Fruit fly (Drosophila melanogaster) whole organism, adult: Measurements from ENCODE around the gene Prosbeta7.

Source experiments
- CG11617 ChIP-seq: fragments of 200-800 bp; sonication (Bioruptor generic); optimal IDR thresholded peaks from 2 replicates; lab custom pipeline; 2017; ENCODE audit warnings: mild to moderate bottlenecking, missing biosample characterization, missing genetic modification reagents, missing genetic modification characterization
- CG1620 ChIP-seq: fragments of 200-800 bp; sonication (Bioruptor generic); optimal IDR thresholded peaks from 2 replicates; lab custom pipeline; 2016; ENCODE audit warnings: missing biosample characterization, missing genetic modification characterization
- CG33017 ChIP-seq: fragments of 200-800 bp; sonication (Bioruptor generic); optimal IDR thresholded peaks from 2 replicates; lab custom pipeline; 2018; ENCODE audit warnings: missing biosample characterization, mild to moderate bottlenecking, missing genetic modification characterization, moderate library complexity
- CG7045 ChIP-seq: fragments of 200-800 bp; sonication (Bioruptor generic); optimal IDR thresholded peaks from 2 replicates; lab custom pipeline; 2017; ENCODE audit warnings: missing biosample characterization, mild to moderate bottlenecking, missing genetic modification characterization
- CG7101 ChIP-seq: fragments of 200-800 bp; sonication (Bioruptor generic); optimal IDR thresholded peaks from 2 replicates; lab custom pipeline; 2018; ENCODE audit warnings: missing biosample characterization, mild to moderate bottlenecking, missing genetic modification characterization, moderate library complexity
- Clk ChIP-seq: fragments of 200-800 bp; sonication (Bioruptor generic); optimal IDR thresholded peaks from 2 replicates; lab custom pipeline; 2017; ENCODE audit warnings: missing biosample characterization, missing genetic modification characterization
- Crg-1 ChIP-seq: fragments of 200-800 bp; sonication (Bioruptor generic); optimal IDR thresholded peaks from 2 replicates; lab custom pipeline; 2016; ENCODE audit warnings: missing biosample characterization, missing genetic modification characterization
- Hr96 ChIP-seq: fragments of 200-800 bp; sonication (Bioruptor generic); optimal IDR thresholded peaks from 2 replicates; lab custom pipeline; 2016; ENCODE audit warnings: missing biosample characterization, missing genetic modification characterization
- Mnt ChIP-seq: fragments of 200-800 bp; sonication (Bioruptor generic); optimal IDR thresholded peaks from 2 replicates; lab custom pipeline; 2016; ENCODE audit warnings: missing biosample characterization, mild to moderate bottlenecking, missing genetic modification characterization
- cnc ChIP-seq, 2 experiments: fragments of >200 bp; optimal IDR thresholded peaks; 2 replicates each; lab custom pipeline; 2017
- pad ChIP-seq: fragments of 200-800 bp; sonication (Bioruptor generic); optimal IDR thresholded peaks from 3 replicates; lab custom pipeline; 2017; ENCODE audit warnings: missing biosample characterization, missing genetic modification characterization, mild to moderate bottlenecking, moderate library complexity, missing genetic modification reagents

dm6 chr3R:5376612-5377011, 18.4 kb upstream of the Prosbeta7 start, which contains the start of gene 7B2:
- TF ChIP-seq CG7045 (no peak), pad (GFP tag; lab: Kevin White, UChicago) (no peak), Crg-1 (GFP tag; lab: Kevin White, UChicago) (no peak), CG7101 (tag; lab: Kevin White, UChicago) (no peak), CG1620 (no peak), Hr96 (GFP tag; lab: Kevin White, UChicago) (no peak), CG33017 (tag; lab: Kevin White, UChicago) (no peak), cnc (optimal IDR thresholded peaks at IDR 0.05; lab: Kevin White, UChicago) (no peak), Mnt (no peak), CG11617 (GFP tag; lab: Kevin White, UChicago) (no peak), Clk (GFP tag; lab: Kevin White, UChicago) (no peak)
